Worm (Caenorhabditis elegans): Measurements from ENCODE around the gene nhr-222.
"Not testable (repeated sequence)": the region's sequence is repeated elsewhere in the genome, so short reads cannot be mapped to it uniquely, and the experiment has no call there.

DNA sequence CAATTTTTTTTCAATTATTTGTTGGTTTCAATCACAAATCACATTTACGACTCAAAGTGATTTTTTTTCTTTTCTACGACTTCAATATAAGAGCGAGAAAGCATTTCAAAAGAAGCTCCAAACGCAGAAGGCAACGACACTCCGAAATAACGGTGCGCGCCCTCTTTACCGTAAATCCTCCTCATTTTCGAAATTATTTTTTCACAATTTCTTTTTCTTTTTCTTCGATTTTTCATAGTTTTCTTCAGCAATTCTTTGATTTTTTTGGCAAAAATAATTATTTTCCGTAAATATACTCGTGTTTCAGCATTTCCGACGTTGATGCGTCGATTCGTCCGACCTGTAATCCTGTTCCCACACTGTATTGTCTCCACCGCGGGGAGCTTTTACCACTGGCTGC is 27.5 kb upstream of the nhr-222 start, which contains the start of gene F40C5.2:
- TF ChIP-seq mdl-1 (tag; optimal IDR thresholded peaks at IDR 0.05); nhr-11 (tag; optimal IDR thresholded peaks at IDR 0.05); aly-2 (tag; optimal IDR thresholded peaks at IDR 0.05); jun-1 (tag; optimal IDR thresholded peaks at IDR 0.05); mdt-29 (GFP tag; IDR thresholded peaks at IDR 0.05); ceh-82 (tag; optimal IDR thresholded peaks at IDR 0.05); lin-13 (GFP tag; optimal IDR thresholded peaks at IDR 0.05): not testable (repeated sequence)

Measured in whole organism, L4 larva.